Fruit fly (Drosophila melanogaster) whole organism, embryonic: Measurements from ENCODE around the gene Gr85a.

Source experiments
- CG14014 ChIP-seq: fragments of 200-800 bp; sonication (Bioruptor generic); IDR thresholded peaks from 2 replicates; pipeline ENCODE4 v1.3.6; 2022; ENCODE audit warnings: missing biosample characterization, missing genetic modification characterization
- CG17568 ChIP-seq: fragments of 200-800 bp; sonication (Bioruptor generic); optimal IDR thresholded peaks from 2 replicates; lab custom pipeline; 2018; ENCODE audit warnings: missing biosample characterization, mild to moderate bottlenecking, missing genetic modification characterization, moderate library complexity
- CrebB ChIP-seq: fragments of 200-800 bp; sonication (Bioruptor generic); optimal IDR thresholded peaks from 3 replicates; lab custom pipeline; 2018; ENCODE audit warnings: missing biosample characterization, mild to moderate bottlenecking, missing genetic modification characterization
- Dref ChIP-seq: fragments of 200-800 bp; sonication (Bioruptor generic); IDR thresholded peaks from 2 replicates; pipeline ENCODE4 v1.3.6; 2022; ENCODE audit warnings: missing biosample characterization, missing genetic modification characterization
- Ets97D ChIP-seq: fragments of 200-800 bp; sonication (Bioruptor generic); optimal IDR thresholded peaks from 3 replicates; lab custom pipeline; 2016; ENCODE audit warnings: missing biosample characterization, missing genetic modification characterization
- Hr39 ChIP-seq: fragments of >200 bp; optimal IDR thresholded peaks from 2 replicates; lab custom pipeline; 2017
- az2 ChIP-seq: fragments of 200-800 bp; sonication (Bioruptor generic); optimal IDR thresholded peaks from 3 replicates; lab custom pipeline; 2016; ENCODE audit warnings: missing biosample characterization, missing genetic modification characterization
- cas ChIP-seq: fragments of 200-800 bp; sonication (Bioruptor generic); IDR thresholded peaks from 2 replicates; pipeline ENCODE4 v1.3.6; 2022; ENCODE audit warnings: missing biosample characterization, missing genetic modification characterization
- eve ChIP-seq, 2 experiments: fragments of >200 bp; optimal IDR thresholded peaks; 2 replicates each; lab custom pipeline; 2017; ENCODE audit warnings: missing biosample characterization in 2 of 2, missing genetic modification characterization in 2 of 2

dm6 chr3R:9964600-9965301 is 31.8 kb downstream of the Gr85a start:
- TF ChIP-seq Hr39 (lab: Kevin White, UChicago) (no peak), az2 (GFP tag; lab: Kevin White, UChicago) (no peak), Ets97D (GFP tag; lab: Kevin White, UChicago) (no peak), eve (GFP tag; optimal IDR thresholded peaks at IDR 0.05; lab: Kevin White, UChicago) (no peak), CG17568 (GFP tag; lab: Kevin White, UChicago) (no peak), CG14014 (GFP tag; lab: Robert Waterston, UW) (no peak), CrebB (tag; lab: Kevin White, UChicago) (no peak), Dref (GFP tag; lab: Robert Waterston, UW) (no peak), cas (no peak)
